Worm (Caenorhabditis elegans) whole organism, L2 larva: ENCODE data around the gene Y59A8A.8.

Experiments
- ama-1 ChIP-seq: fragments of 150-350 bp; optimal IDR thresholded peaks from 2 replicates; lab custom pipeline; 2018; ENCODE audit warnings: inconsistent platforms
- ceh-16 ChIP-seq: fragments of 150-350 bp; optimal IDR thresholded peaks from 2 replicates; lab custom pipeline; 2014; ENCODE audit warnings: missing biosample characterization, missing genetic modification characterization
- lin-11 ChIP-seq: fragments of 150-350 bp; sonication (generic microtip); optimal IDR thresholded peaks from 2 replicates; lab custom pipeline; 2014; ENCODE audit warnings: missing biosample characterization, missing genetic modification characterization, inconsistent platforms, mixed read lengths
- nhr-25 ChIP-seq: fragments of 150-350 bp; sonication (generic microtip); optimal IDR thresholded peaks from 3 replicates; lab custom pipeline; 2014; ENCODE audit warnings: missing biosample characterization, missing genetic modification characterization
- nhr-77 ChIP-seq: fragments of 150-350 bp; optimal IDR thresholded peaks from 2 replicates; lab custom pipeline; 2014; ENCODE audit warnings: missing biosample characterization, missing genetic modification characterization
- sma-3 ChIP-seq: sonication (generic microtip); optimal IDR thresholded peaks from 2 replicates; lab custom pipeline; 2016; ENCODE audit warnings: missing genetic modification reagents, missing genetic modification characterization, missing compliant biosample characterization
- snpc-4 ChIP-seq: fragments of 150-350 bp; optimal IDR thresholded peaks from 2 replicates; lab custom pipeline; 2014; ENCODE audit warnings: missing biosample characterization, missing genetic modification characterization

DNA sequence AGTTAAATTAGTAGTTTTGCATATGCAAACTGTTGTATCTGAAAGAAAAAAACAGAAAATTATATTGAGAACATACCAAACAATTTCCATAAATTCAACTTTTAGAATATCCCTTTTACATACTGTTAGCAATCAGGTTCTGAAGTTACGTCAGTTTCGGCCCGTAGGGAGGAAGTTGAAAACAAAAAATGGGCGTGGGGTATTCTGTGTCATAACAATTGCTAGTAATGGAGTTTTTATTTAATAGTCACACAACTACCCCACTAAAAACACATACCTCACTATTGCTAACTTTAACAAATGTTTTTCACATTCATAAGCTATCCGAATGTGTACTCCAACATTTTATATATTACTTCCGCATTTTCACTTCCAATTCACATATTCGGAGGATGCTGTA lies 43.6 kb upstream of the Y59A8A.8 start, which contains the start of gene srh-300:
- TF ChIP-seq sma-3 (GFP tag; lab: Kevin White, UChicago): no peak
- TF ChIP-seq ama-1 (lab: Kevin White, UChicago): no peak
- TF ChIP-seq lin-11 (tag; lab: Kevin White, UChicago): no peak
- TF ChIP-seq nhr-77: no peak
- TF ChIP-seq ceh-16 (tag; lab: Kevin White, UChicago): no peak
- TF ChIP-seq snpc-4 (tag; lab: Kevin White, UChicago): no peak
- no peak for TF ChIP-seq nhr-25 (tag; lab: Kevin White, UChicago)
